Worm (Caenorhabditis elegans) whole organism, mixed stage, embryonic: ENCODE measurements around the gene F01D5.2.

Experiments used
- M03D4.4 ChIP-seq: sonication (generic microtip); optimal IDR thresholded peaks from 2 replicates; lab custom pipeline; 2017; ENCODE audit warnings: mild to moderate bottlenecking, missing genetic modification characterization, missing compliant biosample characterization
- bed-3 ChIP-seq: fragments of 200-800 bp; sonication (Bioruptor generic); optimal IDR thresholded peaks from 3 replicates; lab custom pipeline; 2018; ENCODE audit warnings: mild to moderate bottlenecking, missing genetic modification characterization, moderate library complexity, missing compliant biosample characterization
- blmp-1 ChIP-seq: fragments of 150-350 bp; optimal IDR thresholded peaks from 2 replicates; lab custom pipeline; 2014; ENCODE audit warnings: missing biosample characterization, missing genetic modification characterization
- ceh-39 ChIP-seq: fragments of 150-350 bp; optimal IDR thresholded peaks from 2 replicates; lab custom pipeline; 2014; ENCODE audit warnings: missing biosample characterization, missing genetic modification characterization
- ceh-43 ChIP-seq: fragments of 200-800 bp; sonication (Bioruptor generic); optimal IDR thresholded peaks from 2 replicates; lab custom pipeline; 2018; ENCODE audit warnings: mild to moderate bottlenecking, missing genetic modification characterization, moderate library complexity, missing compliant biosample characterization
- ces-1 ChIP-seq: fragments of 150-350 bp; optimal IDR thresholded peaks from 2 replicates; lab custom pipeline; 2014; ENCODE audit warnings: missing biosample characterization, missing genetic modification reagents, missing genetic modification characterization
- cnd-1 ChIP-seq: fragments of 200-800 bp; sonication (Bioruptor generic); optimal IDR thresholded peaks from 2 replicates; lab custom pipeline; 2018; ENCODE audit warnings: mild to moderate bottlenecking, missing genetic modification characterization, missing compliant biosample characterization
- drap-1 ChIP-seq: fragments of 200-800 bp; sonication (Bioruptor generic); optimal IDR thresholded peaks from 3 replicates; lab custom pipeline; 2018; ENCODE audit warnings: mild to moderate bottlenecking, missing genetic modification characterization, missing compliant biosample characterization
- elt-3 ChIP-seq: fragments of 150-350 bp; optimal IDR thresholded peaks from 2 replicates; lab custom pipeline; 2014; ENCODE audit warnings: missing biosample characterization, missing genetic modification characterization
- ham-2 ChIP-seq: fragments of 200-800 bp; sonication (Bioruptor generic); optimal IDR thresholded peaks from 2 replicates; lab custom pipeline; 2018; ENCODE audit warnings: mild to moderate bottlenecking, missing genetic modification characterization, missing compliant biosample characterization
- hlh-1 ChIP-seq: fragments of 150-350 bp; optimal IDR thresholded peaks from 2 replicates; lab custom pipeline; 2014; ENCODE audit warnings: missing biosample characterization, missing genetic modification reagents, missing genetic modification characterization
- lin-13 ChIP-seq: fragments of 150-350 bp; optimal IDR thresholded peaks from 2 replicates; lab custom pipeline; 2014; ENCODE audit warnings: missing biosample characterization, missing genetic modification characterization
- lin-32 ChIP-seq: fragments of 200-800 bp; sonication (Bioruptor generic); optimal IDR thresholded peaks from 2 replicates; lab custom pipeline; 2018; ENCODE audit warnings: mild to moderate bottlenecking, missing genetic modification characterization, missing compliant biosample characterization
- lsy-2 ChIP-seq: fragments of 150-350 bp; optimal IDR thresholded peaks from 2 replicates; lab custom pipeline; 2014; ENCODE audit warnings: missing biosample characterization, missing genetic modification characterization
- mep-1 ChIP-seq: fragments of 150-350 bp; optimal IDR thresholded peaks from 2 replicates; lab custom pipeline; 2017; ENCODE audit warnings: missing biosample characterization, missing genetic modification reagents, missing genetic modification characterization, inconsistent platforms
- mls-2 ChIP-seq: sonication (generic microtip); optimal IDR thresholded peaks from 2 replicates; lab custom pipeline; 2016; ENCODE audit warnings: mild to moderate bottlenecking, missing genetic modification characterization, moderate library complexity, missing compliant biosample characterization
- nhr-12 ChIP-seq: fragments of 150-350 bp; optimal IDR thresholded peaks from 2 replicates; lab custom pipeline; 2014; ENCODE audit warnings: missing biosample characterization, missing genetic modification characterization
- nhr-2 ChIP-seq: fragments of 150-350 bp; optimal IDR thresholded peaks from 2 replicates; lab custom pipeline; 2014; ENCODE audit warnings: missing biosample characterization, missing genetic modification characterization
- nhr-237 ChIP-seq: fragments of 150-350 bp; optimal IDR thresholded peaks from 2 replicates; lab custom pipeline; 2014; ENCODE audit warnings: missing biosample characterization, missing genetic modification characterization
- nhr-28 ChIP-seq: fragments of 150-350 bp; optimal IDR thresholded peaks from 2 replicates; lab custom pipeline; 2014; ENCODE audit warnings: missing biosample characterization, missing genetic modification characterization
- pha-4 ChIP-seq: fragments of 150-350 bp; optimal IDR thresholded peaks from 2 replicates; lab custom pipeline; 2018; ENCODE audit warnings: missing biosample characterization, missing genetic modification reagents, missing genetic modification characterization
- sptf-1 ChIP-seq: sonication (generic microtip); optimal IDR thresholded peaks from 2 replicates; lab custom pipeline; 2017; ENCODE audit warnings: mild to moderate bottlenecking, missing genetic modification characterization, moderate library complexity, missing compliant biosample characterization
- tbx-8 ChIP-seq: fragments of 200-800 bp; sonication (Bioruptor generic); optimal IDR thresholded peaks from 2 replicates; lab custom pipeline; 2018; ENCODE audit warnings: mild to moderate bottlenecking, missing genetic modification characterization, moderate library complexity, missing compliant biosample characterization
- unc-120 ChIP-seq: sonication (generic microtip); optimal IDR thresholded peaks from 2 replicates; lab custom pipeline; 2017; ENCODE audit warnings: missing genetic modification characterization, missing compliant biosample characterization; ENCODE audit not compliant: poor library complexity, severe bottlenecking
- unc-39 ChIP-seq: fragments of 150-350 bp; optimal IDR thresholded peaks from 2 replicates; lab custom pipeline; 2014; ENCODE audit warnings: missing biosample characterization, missing genetic modification characterization

Gene F01D5.2

DNA sequence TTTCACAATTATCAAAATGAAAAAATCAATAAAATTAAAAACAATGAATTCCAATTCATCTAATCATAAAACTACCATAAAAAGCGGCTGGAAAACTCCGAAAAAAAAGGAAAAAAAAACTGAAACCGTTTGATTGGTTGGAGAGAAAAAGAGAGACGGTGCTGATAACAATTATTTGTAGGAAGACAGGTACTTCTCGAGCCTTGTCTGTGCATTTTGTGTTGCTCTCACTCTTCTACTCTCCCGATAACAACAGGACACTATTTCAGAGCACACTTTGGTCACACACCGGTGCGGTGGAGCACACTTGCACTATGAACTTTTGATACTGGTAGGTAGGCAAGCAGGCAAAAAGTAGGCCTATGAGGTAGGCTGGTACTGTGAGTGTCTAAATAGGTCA lies 42.3 kb downstream of the F01D5.2 start:
- TF ChIP-seq nhr-28 (tag; lab: Kevin White, UChicago) (no peak), nhr-237 (tag; lab: Kevin White, UChicago) (no peak), blmp-1 (no peak), ceh-39 (tag; lab: Kevin White, UChicago) (no peak), ceh-43 (GFP tag; lab: Kevin White, UChicago) (no peak), bed-3 (GFP tag; lab: Kevin White, UChicago) (no peak), nhr-12 (tag; lab: Kevin White, UChicago) (no peak), lin-32 (no peak), lin-13 (no peak), nhr-2 (tag; lab: Kevin White, UChicago) (no peak), unc-39 (tag; lab: Kevin White, UChicago) (no peak), M03D4.4 (tag; lab: Kevin White, UChicago) (no peak), ces-1 (no peak), elt-3 (tag; lab: Kevin White, UChicago) (no peak), mls-2 (no peak), lsy-2 (tag; lab: Kevin White, UChicago) (no peak), ham-2 (GFP tag; lab: Kevin White, UChicago) (no peak), cnd-1 (tag; lab: Kevin White, UChicago) (no peak)

DNA sequence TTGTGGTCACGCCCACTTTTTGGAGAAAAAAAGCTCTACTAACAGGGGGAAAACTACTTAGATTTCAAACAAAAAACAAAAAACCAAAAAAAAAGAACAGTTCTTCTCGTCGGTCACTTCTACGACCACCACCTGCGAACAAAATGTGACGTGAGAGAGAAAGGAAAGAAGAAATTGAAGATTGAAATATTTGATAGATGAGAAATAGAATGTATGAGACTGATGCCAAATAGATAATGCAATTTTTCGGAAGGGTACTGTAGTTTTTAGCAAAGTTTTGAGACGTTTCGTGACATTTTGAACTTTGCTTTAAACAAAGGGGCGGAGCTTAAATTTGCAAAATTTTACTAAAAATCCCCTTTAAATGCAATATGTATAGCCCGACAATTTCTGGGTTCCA lies 43.9 kb downstream of the F01D5.2 start:
- TF ChIP-seq lin-13 (no peak), ces-1 (no peak), nhr-12 (tag; lab: Kevin White, UChicago) (no peak), nhr-237 (tag; lab: Kevin White, UChicago) (no peak), drap-1 (no peak), cnd-1 (tag; lab: Kevin White, UChicago) (no peak), pha-4 (no peak), lin-32 (no peak), unc-120 (tag; lab: Kevin White, UChicago) (no peak), ham-2 (GFP tag; lab: Kevin White, UChicago) (no peak), bed-3 (GFP tag; lab: Kevin White, UChicago) (no peak), blmp-1 (no peak), ceh-39 (tag; lab: Kevin White, UChicago) (no peak), tbx-8 (GFP tag; lab: Kevin White, UChicago) (no peak), elt-3 (tag; lab: Kevin White, UChicago) (no peak)
- TF ChIP-seq, all 35 proteins: peak for 0

DNA sequence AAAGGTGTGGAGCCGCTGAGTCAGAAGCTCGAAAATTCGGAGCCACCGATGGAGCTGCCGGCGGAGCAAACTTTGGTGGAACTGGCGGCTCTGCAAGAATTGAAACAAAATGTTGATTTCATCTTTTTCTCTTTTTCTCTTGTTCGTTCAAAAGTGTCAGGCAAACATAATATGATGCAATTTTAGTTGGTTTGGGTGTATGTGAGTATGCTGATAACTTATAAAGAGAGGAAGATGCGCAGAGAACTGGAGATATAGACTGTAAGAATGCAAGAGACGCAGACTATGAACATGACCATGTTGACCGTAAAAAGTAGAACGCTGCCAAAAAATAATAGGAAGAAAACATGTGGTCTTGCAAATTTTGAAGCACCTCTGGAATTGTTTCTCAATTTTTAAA lies 44.8 kb downstream of the F01D5.2 start:
- TF ChIP-seq lsy-2 (tag; lab: Kevin White, UChicago) = no peak
- no peak for TF ChIP-seq sptf-1 (tag; lab: Kevin White, UChicago)

DNA sequence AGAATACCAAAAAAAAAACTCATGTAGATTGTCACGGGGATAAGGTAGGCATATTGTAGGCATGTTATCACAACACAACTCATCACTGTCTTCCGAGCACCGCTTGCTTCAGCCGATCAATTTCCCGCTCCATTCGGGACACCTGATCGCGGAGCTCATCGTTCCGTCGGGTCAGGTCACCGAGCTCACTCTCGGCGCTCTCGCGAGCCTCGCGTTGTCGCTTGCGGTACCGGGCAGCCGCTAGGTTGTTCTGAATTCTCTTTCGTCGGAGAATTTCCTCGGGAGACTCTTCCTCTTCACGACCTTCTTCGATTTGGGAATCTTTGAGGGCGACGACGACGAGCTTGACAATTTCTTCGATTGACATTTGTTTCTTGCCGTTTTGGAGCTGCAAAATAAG lies 46.9 kb downstream of the F01D5.2 start:
- no peak for TF ChIP-seq sptf-1 (tag; lab: Kevin White, UChicago)
- no peak for TF ChIP-seq ceh-39 (tag; lab: Kevin White, UChicago)
- no peak for TF ChIP-seq hlh-1
- TF ChIP-seq drap-1 = no peak
- TF ChIP-seq lsy-2 (tag; lab: Kevin White, UChicago) = no peak
- TF ChIP-seq lin-32 = no peak

DNA sequence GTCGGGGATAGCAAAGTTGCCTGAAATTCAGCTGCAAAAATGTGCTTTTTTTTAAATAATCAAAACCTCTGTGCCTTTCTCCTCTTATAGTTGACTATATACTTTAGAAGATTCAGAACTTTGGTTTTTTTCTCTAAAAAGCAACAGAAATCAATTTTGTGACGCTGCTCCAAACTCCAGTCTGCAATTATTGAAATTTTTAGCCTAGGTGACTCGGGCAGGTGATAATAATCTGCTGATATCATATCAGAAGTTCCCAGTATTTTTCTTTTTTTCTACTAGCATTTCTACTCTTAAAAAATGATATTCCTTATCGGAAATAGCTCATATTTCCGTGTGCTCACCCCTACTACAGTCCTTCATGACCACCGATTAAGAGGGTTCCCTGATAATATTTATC lies 49.6 kb downstream of the F01D5.2 start, which contains the start of gene sre-44:
TSS of gene sre-44 (plus strand) at position 301 of the 400 bp plus-strand sequence.
- no peak for TF ChIP-seq mep-1 (tag; lab: Kevin White, UChicago)
